Fruit fly (Drosophila melanogaster) whole organism, prepupa: ENCODE results near the gene CG31278.

Experiments
- Blimp-1 ChIP-seq: fragments of 200-800 bp; sonication (Bioruptor generic); optimal IDR thresholded peaks from 3 replicates; lab custom pipeline; 2017; ENCODE audit warnings: missing biosample characterization, missing genetic modification characterization, mild to moderate bottlenecking, moderate library complexity, missing genetic modification reagents
- CG11294 ChIP-seq: fragments of 200-800 bp; sonication (Bioruptor generic); IDR thresholded peaks from 2 replicates; pipeline ENCODE4 v1.3.6; 2022; ENCODE audit warnings: missing biosample characterization, missing genetic modification characterization
- CG15336 ChIP-seq: fragments of 200-800 bp; sonication (Bioruptor generic); IDR thresholded peaks from 2 replicates; pipeline ENCODE4 v1.3.6; 2022; ENCODE audit warnings: missing biosample characterization, missing genetic modification characterization
- CG16779 ChIP-seq: fragments of 200-800 bp; sonication (Bioruptor generic); optimal IDR thresholded peaks from 3 replicates; lab custom pipeline; 2017; ENCODE audit warnings: missing biosample characterization, mild to moderate bottlenecking, missing genetic modification characterization
- CG3032 ChIP-seq: fragments of 200-800 bp; optimal IDR thresholded peaks from 2 replicates; lab custom pipeline; 2019; ENCODE audit warnings: missing biosample characterization, mild to moderate bottlenecking, missing genetic modification characterization, moderate library complexity
- CG31627 ChIP-seq: fragments of 200-800 bp; sonication (Bioruptor generic); optimal IDR thresholded peaks from 3 replicates; lab custom pipeline; 2016; ENCODE audit warnings: missing biosample characterization, missing genetic modification characterization
- CG34406 ChIP-seq: fragments of 200-800 bp; sonication (Bioruptor generic); optimal IDR thresholded peaks from 3 replicates; lab custom pipeline; 2016; ENCODE audit warnings: missing biosample characterization, missing genetic modification characterization
- CG3919 ChIP-seq: fragments of 200-800 bp; sonication (Bioruptor generic); optimal IDR thresholded peaks from 3 replicates; lab custom pipeline; 2016; ENCODE audit warnings: missing biosample characterization, missing genetic modification characterization
- CG7368 ChIP-seq: fragments of 200-800 bp; sonication (Bioruptor generic); optimal IDR thresholded peaks from 3 replicates; lab custom pipeline; 2016; ENCODE audit warnings: missing biosample characterization, missing genetic modification characterization
- CG8632 ChIP-seq: fragments of 200-800 bp; sonication (Bioruptor generic); optimal IDR thresholded peaks from 3 replicates; lab custom pipeline; 2016; ENCODE audit warnings: missing biosample characterization, missing genetic modification characterization
- Eip93F ChIP-seq: fragments of 200-800 bp; sonication (Bioruptor generic); optimal IDR thresholded peaks from 2 replicates; lab custom pipeline; 2016; ENCODE audit warnings: missing biosample characterization, mild to moderate bottlenecking, missing genetic modification characterization
- Ets21C ChIP-seq: fragments of 200-800 bp; sonication (Bioruptor generic); optimal IDR thresholded peaks from 3 replicates; lab custom pipeline; 2016; ENCODE audit warnings: missing biosample characterization, missing genetic modification characterization
- Ets96B ChIP-seq: fragments of 200-800 bp; optimal IDR thresholded peaks from 2 replicates; lab custom pipeline; 2019; ENCODE audit warnings: missing biosample characterization, mild to moderate bottlenecking, missing genetic modification characterization, moderate library complexity
- Gug ChIP-seq: fragments of 200-800 bp; sonication (Bioruptor generic); IDR thresholded peaks from 2 replicates; pipeline ENCODE4 v1.3.6; 2022; ENCODE audit warnings: missing biosample characterization, missing genetic modification characterization
- Hr38 ChIP-seq: sonication (Bioruptor generic); optimal IDR thresholded peaks from 2 replicates; lab custom pipeline; 2016; ENCODE audit warnings: missing biosample characterization, missing genetic modification characterization
- Hr39 ChIP-seq: fragments of 200-800 bp; sonication (Bioruptor generic); optimal IDR thresholded peaks from 2 replicates; lab custom pipeline; 2016; ENCODE audit warnings: missing biosample characterization, missing genetic modification characterization
- Lpt ChIP-seq: fragments of 200-800 bp; sonication (Bioruptor generic); optimal IDR thresholded peaks from 3 replicates; lab custom pipeline; 2016; ENCODE audit warnings: missing biosample characterization, missing genetic modification characterization
- Met ChIP-seq: fragments of 200-800 bp; sonication (Bioruptor generic); optimal IDR thresholded peaks from 3 replicates; lab custom pipeline; 2016; ENCODE audit warnings: missing biosample characterization, missing genetic modification characterization
- Smox ChIP-seq: fragments of 200-800 bp; sonication (Bioruptor generic); optimal IDR thresholded peaks from 3 replicates; lab custom pipeline; 2016; ENCODE audit warnings: missing biosample characterization, missing genetic modification characterization
- Sox14 ChIP-seq: fragments of 200-800 bp; sonication (Bioruptor generic); optimal IDR thresholded peaks from 3 replicates; lab custom pipeline; 2016; ENCODE audit warnings: missing biosample characterization, missing genetic modification characterization
- achi ChIP-seq: fragments of 200-800 bp; sonication (Bioruptor generic); optimal IDR thresholded peaks from 3 replicates; lab custom pipeline; 2016; ENCODE audit warnings: missing biosample characterization, missing genetic modification characterization
- cyc ChIP-seq: fragments of 200-800 bp; sonication (Bioruptor generic); optimal IDR thresholded peaks from 3 replicates; lab custom pipeline; 2016; ENCODE audit warnings: missing biosample characterization, missing genetic modification characterization
- dac ChIP-seq: fragments of 200-800 bp; sonication (Bioruptor generic); optimal IDR thresholded peaks from 2 replicates; lab custom pipeline; 2017; ENCODE audit warnings: missing biosample characterization, mild to moderate bottlenecking, missing genetic modification characterization
- esn ChIP-seq: fragments of 200-800 bp; sonication (Bioruptor generic); optimal IDR thresholded peaks from 2 replicates; lab custom pipeline; 2016; ENCODE audit warnings: missing biosample characterization, mild to moderate bottlenecking, missing genetic modification characterization, moderate library complexity
- net ChIP-seq: fragments of 200-800 bp; sonication (Bioruptor generic); optimal IDR thresholded peaks from 3 replicates; lab custom pipeline; 2016; ENCODE audit warnings: missing biosample characterization, missing genetic modification characterization
- pdm3 ChIP-seq: fragments of 200-800 bp; sonication (Bioruptor generic); optimal IDR thresholded peaks from 3 replicates; lab custom pipeline; 2016; ENCODE audit warnings: missing biosample characterization, missing genetic modification characterization
- spab ChIP-seq: fragments of 200-800 bp; sonication (Bioruptor generic); optimal IDR thresholded peaks from 2 replicates; lab custom pipeline; 2017; ENCODE audit warnings: missing biosample characterization, mild to moderate bottlenecking, missing genetic modification characterization, missing genetic modification reagents
- ss ChIP-seq, 2 experiments: fragments of 200-800 bp; sonication (Bioruptor generic); optimal IDR thresholded peaks; 2 replicates in 1 of 2; 3 replicates in 1 of 2; lab custom pipeline; 2017 to 2018; ENCODE audit warnings: mild to moderate bottlenecking in 2 of 2, missing biosample characterization in 2 of 2, missing genetic modification characterization in 2 of 2, moderate library complexity in 1 of 2
- svp ChIP-seq: fragments of 200-800 bp; sonication (Bioruptor generic); peaks from one replicate; lab custom pipeline; 2016; ENCODE audit warnings: missing biosample characterization, missing genetic modification characterization
- topi ChIP-seq: fragments of 200-800 bp; sonication (Bioruptor generic); optimal IDR thresholded peaks from 3 replicates; lab custom pipeline; 2016; ENCODE audit warnings: missing biosample characterization, missing genetic modification characterization
- vri ChIP-seq: fragments of 200-800 bp; sonication (Bioruptor generic); optimal IDR thresholded peaks from 3 replicates; lab custom pipeline; 2016; ENCODE audit warnings: missing biosample characterization, mild to moderate bottlenecking, missing genetic modification characterization

Gene CG31278

DNA sequence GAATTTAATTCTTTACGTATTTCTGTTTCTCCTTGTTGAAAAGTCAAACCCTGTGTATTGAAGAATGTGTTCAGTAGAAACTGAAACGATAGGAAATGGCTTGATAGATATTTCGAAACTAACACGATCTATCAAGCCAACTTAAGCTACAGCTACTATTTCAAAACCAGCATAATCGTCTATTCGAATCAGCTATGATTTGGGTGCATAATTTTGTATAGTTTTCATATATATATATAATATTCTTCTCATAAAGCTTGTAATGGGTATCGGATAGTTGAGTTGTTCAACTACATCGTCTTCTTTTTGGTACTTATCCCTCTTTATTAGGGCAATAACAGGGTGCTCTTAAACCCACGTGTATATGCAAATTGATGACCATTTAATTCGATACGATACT lies 27.7 kb upstream of the CG31278 start, which contains the start of gene tomboy20:
tomboy20 (minus strand) TSS at position 101 of the 400 bp plus-strand sequence.
- TF ChIP-seq Eip93F (no peak), CG31627 (GFP tag; lab: Kevin White, UChicago) (no peak), Sox14 (GFP tag; lab: Kevin White, UChicago) (no peak), achi (GFP tag; lab: Kevin White, UChicago) (no peak), vri (GFP tag; lab: Kevin White, UChicago) (no peak)

DNA sequence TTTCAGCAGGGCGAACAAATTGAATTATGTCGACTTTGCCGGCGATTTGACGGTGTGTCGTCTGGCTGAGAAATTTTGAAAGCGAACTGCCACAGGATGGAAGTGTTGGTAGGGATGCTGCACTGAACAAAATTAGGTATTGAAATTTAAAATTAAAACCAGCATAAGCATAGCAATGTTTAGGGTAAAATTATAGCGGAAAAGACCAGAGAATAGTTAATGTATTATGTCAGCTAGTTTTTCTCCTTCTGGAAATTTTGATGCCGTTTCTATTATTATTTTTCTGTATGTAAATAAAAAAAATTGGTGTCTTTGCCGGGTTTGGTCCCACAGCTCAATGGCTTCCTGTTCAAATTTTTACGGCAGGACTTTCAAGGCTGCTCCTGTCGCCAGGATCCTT lies 18.6 kb upstream of the CG31278 start:
- TF ChIP-seq CG7368 (GFP tag; lab: Kevin White, UChicago) (no peak), CG8632 (GFP tag; lab: Kevin White, UChicago) (no peak), CG16779 (tag; lab: Kevin White, UChicago) (no peak), CG11294 (GFP tag; lab: Robert Waterston, UW) (no peak), Ets21C (GFP tag; lab: Kevin White, UChicago) (no peak), cyc (no peak), CG15336 (GFP tag; lab: Robert Waterston, UW) (no peak), net (GFP tag; lab: Kevin White, UChicago) (no peak), Hr39 (GFP tag; lab: Kevin White, UChicago) (no peak), Ets96B (tag; lab: Kevin White, UChicago) (no peak), Sox14 (GFP tag; lab: Kevin White, UChicago) (no peak), Gug (no peak), Met (GFP tag; lab: Kevin White, UChicago) (no peak), dac (GFP tag; lab: Kevin White, UChicago) (no peak), CG34406 (no peak), pdm3 (GFP tag; lab: Kevin White, UChicago) (no peak), Lpt (GFP tag; lab: Kevin White, UChicago) (no peak), CG31627 (GFP tag; lab: Kevin White, UChicago) (no peak), Blimp-1 (GFP tag; lab: Kevin White, UChicago) (no peak), CG3032 (tag; lab: Kevin White, UChicago) (no peak)

DNA sequence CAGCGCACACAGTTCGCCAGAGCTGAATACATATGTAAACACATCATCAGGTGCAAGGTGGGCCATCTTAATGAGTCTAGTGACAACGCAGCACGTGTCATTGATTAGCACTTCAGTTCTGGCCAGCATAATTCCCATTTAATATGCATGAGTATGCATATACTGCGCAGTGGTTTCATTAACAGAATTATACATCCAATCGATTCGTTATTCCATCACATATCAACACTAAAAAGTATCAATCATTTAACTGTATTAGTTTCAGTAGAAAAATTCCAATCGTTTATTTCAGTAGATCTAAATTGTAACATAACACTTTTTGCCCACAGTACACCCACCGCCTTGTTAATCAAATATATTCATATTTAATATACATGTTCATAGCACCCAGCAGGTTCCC lies 6.4 kb upstream of the CG31278 start, which contains the start of gene CG4073:
CG4073 (plus strand) TSS at position 301 of the 400 bp plus-strand sequence.
- no peak for TF ChIP-seq vri (GFP tag; lab: Kevin White, UChicago)

DNA sequence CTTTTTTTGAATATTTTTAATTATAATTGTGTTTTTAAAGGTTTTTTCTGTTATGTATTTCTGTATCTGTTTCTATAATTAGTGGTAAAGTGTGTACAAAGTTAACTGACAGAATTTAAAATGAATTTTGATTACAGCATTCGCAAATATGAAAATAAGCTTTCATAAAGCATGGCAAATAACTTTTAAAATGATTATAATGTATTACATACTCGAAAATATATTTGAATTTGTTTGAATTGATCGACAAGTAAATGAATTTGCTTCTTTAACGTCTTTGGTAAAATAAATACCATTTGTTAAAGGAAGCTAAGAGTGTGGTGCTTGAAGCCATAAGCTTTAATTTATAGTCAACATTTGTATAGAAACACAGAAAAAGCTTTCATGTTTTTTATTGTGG lies 3.0 kb upstream of the CG31278 start, which contains the start of gene CG14689:
CG14689 (minus strand) TSS at position 101 of the 400 bp plus-strand sequence.
- no peak for TF ChIP-seq CG7368 (GFP tag; lab: Kevin White, UChicago)
- no peak for TF ChIP-seq CG3919 (GFP tag; lab: Kevin White, UChicago)
- no peak for TF ChIP-seq esn (GFP tag; lab: Kevin White, UChicago)
- no peak for TF ChIP-seq spab (GFP tag; lab: Kevin White, UChicago)

DNA sequence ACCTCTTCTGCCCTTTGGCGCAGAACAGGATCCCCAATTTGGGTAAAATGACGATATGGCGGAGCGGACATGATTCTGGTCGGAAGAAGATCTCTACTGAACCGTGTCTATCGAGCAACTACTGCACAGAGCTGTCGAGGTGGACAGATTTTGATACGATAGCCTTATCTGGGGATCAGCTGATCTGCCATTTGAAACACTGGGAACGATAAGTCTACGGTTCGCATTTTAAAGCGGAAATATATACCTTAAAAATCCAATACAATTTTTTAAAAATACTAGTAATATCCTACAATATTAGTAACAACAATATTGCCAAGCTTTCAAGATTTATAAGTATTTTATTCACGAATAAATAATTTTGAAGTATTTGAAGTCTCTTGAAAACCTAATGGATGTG lies 1.1 kb upstream of the CG31278 start, which contains the start of gene CG31373:
CG31373 (minus strand) TSS at position 101 of the 400 bp plus-strand sequence.
- no peak for TF ChIP-seq CG16779 (tag; lab: Kevin White, UChicago)
- no peak for TF ChIP-seq pdm3 (GFP tag; lab: Kevin White, UChicago)
- no peak for TF ChIP-seq Hr38 (GFP tag; lab: Kevin White, UChicago)
- TF ChIP-seq Ets96B (tag; lab: Kevin White, UChicago) = no peak
- no peak for TF ChIP-seq Eip93F
- no peak for TF ChIP-seq Lpt (GFP tag; lab: Kevin White, UChicago)
- no peak for TF ChIP-seq net (GFP tag; lab: Kevin White, UChicago)
- TF ChIP-seq CG34406 = no peak
- TF ChIP-seq ss (GFP tag; optimal IDR thresholded peaks at IDR 0.05; lab: Kevin White, UChicago) = no peak
- no peak for TF ChIP-seq topi (GFP tag; lab: Kevin White, UChicago)

DNA sequence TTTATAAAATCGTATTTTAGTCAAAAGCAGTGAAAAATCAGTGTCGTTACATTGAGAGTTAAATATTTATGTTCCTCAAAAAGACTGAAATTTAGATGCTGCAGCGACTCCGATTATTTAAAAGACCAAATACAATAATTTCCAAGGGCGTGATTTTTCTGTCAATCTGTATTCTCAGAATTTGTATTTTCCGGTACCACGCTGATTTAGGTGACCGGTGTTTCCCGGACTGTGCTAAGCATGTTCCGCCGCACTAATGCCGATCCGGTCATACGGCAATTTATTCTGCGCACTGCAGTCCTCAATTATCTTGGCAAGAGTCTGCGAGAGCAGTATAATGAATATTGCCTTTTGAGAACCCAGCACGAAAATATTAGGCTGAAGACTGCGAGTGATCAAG lies 1.4 kb downstream of the CG31278 start, which contains the start of the genes CG31467 and CG14684:
CG31467 (minus strand) TSS at position 101 of the 400 bp plus-strand sequence.
CG14684 (plus strand) TSS at position 212 of the 400 bp plus-strand sequence.
- TF ChIP-seq svp = peak; percentile 57
- TF ChIP-seq Smox (GFP tag; lab: Kevin White, UChicago) = no peak
